Worm (Caenorhabditis elegans): Measurements from ENCODE around the gene C54D10.5.

- TF ChIP-seq snpc-4 (tag; optimal IDR thresholded peaks at IDR 0.05) (no peak), attf-4 (tag; optimal IDR thresholded peaks at IDR 0.05) (no peak), ztf-11 (tag; optimal IDR thresholded peaks at IDR 0.05) (no peak), mep-1 (tag; optimal IDR thresholded peaks at IDR 0.05) (no peak), T20F7.1 (GFP tag; optimal IDR thresholded peaks at IDR 0.05) (no peak), aha-1 (tag) (no peak), ZK546.5 (tag; optimal IDR thresholded peaks at IDR 0.05) (no peak), ceh-44 (GFP tag; IDR thresholded peaks at IDR 0.05) (no peak)
These were observed 39.2 kb downstream of the C54D10.5 start, which contains the start of gene F28C1.3 for ce11 chrV:12468363-12468762.

Data from whole organism, L4 larva.